Worm (Caenorhabditis elegans): ENCODE data around the gene F53F8.4.

The F53F8.4 gene

ce11 chrV:20713620-20714019 is 22.1 kb upstream of the F53F8.4 start, which contains the start of gene Y44A6C.1:
TSS of gene Y44A6C.1 (plus strand) at chrV:20713920.
- TF ChIP-seq lsy-27 (tag; optimal IDR thresholded peaks at IDR 0.05; ENCODE audit: borderline replicate concordance, insufficient read depth) (no peak), Y95B8A.8 (GFP tag; IDR thresholded peaks at IDR 0.05) (no peak), ceh-40 (GFP tag; IDR thresholded peaks at IDR 0.05) (no peak), F37B4.10 (GFP tag; IDR thresholded peaks at IDR 0.05) (no peak), hrde-1 (tag; optimal IDR thresholded peaks at IDR 0.05; ENCODE audit: borderline replicate concordance) (no peak), egl-44 (GFP tag; IDR thresholded peaks at IDR 0.05) (no peak), lin-40 (tag; optimal IDR thresholded peaks at IDR 0.05) (no peak), T26A5.8 (tag; optimal IDR thresholded peaks at IDR 0.05) (no peak), ceh-91 (GFP tag; IDR thresholded peaks at IDR 0.05) (no peak), zim-3 (tag; optimal IDR thresholded peaks at IDR 0.05) (no peak), Y67H2A.10 (GFP tag; conservative IDR thresholded peaks at IDR 0.05) (no peak), attf-6 (GFP tag; IDR thresholded peaks at IDR 0.05) (no peak), B0336.3 (GFP tag; IDR thresholded peaks at IDR 0.05) (no peak), F10E7.11 (tag; optimal IDR thresholded peaks at IDR 0.05) (no peak), mcd-1 (GFP tag; IDR thresholded peaks at IDR 0.05) (no peak), atf-7 (tag; optimal IDR thresholded peaks at IDR 0.05) (no peak), tbx-9 (tag; optimal IDR thresholded peaks at IDR 0.05; ENCODE audit: borderline replicate concordance) (no peak), nhr-27 (tag; optimal IDR thresholded peaks at IDR 0.05) (no peak)

ce11 chrV:20712994-20713326 is 21.5 kb upstream of the F53F8.4 start:
- TF ChIP-seq K11D2.4 (GFP tag; IDR thresholded peaks at IDR 0.05) (0 out of 2 replicates have a peak, but pooled peaks have one; percentile 21), dpl-1 (GFP tag; optimal IDR thresholded peaks at IDR 0.05) (no peak), cebp-1 (GFP tag; IDR thresholded peaks at IDR 0.05) (0 out of 2 replicates have a peak, but pooled peaks have one; percentile 21), cebp-1 (tag; optimal IDR thresholded peaks at IDR 0.05) (peak; percentile 52), B0336.3 (GFP tag; IDR thresholded peaks at IDR 0.05) (no peak), F22D6.2 (tag; optimal IDR thresholded peaks at IDR 0.05) (no peak), zfh-2 (GFP tag; conservative IDR thresholded peaks at IDR 0.05) (0 out of 2 replicates have a peak, but pooled peaks have one; percentile 8), ama-1 (optimal IDR thresholded peaks at IDR 0.05) (peak; percentile 46), ama-1 (GFP tag; optimal IDR thresholded peaks at IDR 0.05) (no peak), K12H6.12 (tag; optimal IDR thresholded peaks at IDR 0.05) (peak; percentile 26), attf-5 (GFP tag; optimal IDR thresholded peaks at IDR 0.05) (peak; percentile 13)

DNA sequence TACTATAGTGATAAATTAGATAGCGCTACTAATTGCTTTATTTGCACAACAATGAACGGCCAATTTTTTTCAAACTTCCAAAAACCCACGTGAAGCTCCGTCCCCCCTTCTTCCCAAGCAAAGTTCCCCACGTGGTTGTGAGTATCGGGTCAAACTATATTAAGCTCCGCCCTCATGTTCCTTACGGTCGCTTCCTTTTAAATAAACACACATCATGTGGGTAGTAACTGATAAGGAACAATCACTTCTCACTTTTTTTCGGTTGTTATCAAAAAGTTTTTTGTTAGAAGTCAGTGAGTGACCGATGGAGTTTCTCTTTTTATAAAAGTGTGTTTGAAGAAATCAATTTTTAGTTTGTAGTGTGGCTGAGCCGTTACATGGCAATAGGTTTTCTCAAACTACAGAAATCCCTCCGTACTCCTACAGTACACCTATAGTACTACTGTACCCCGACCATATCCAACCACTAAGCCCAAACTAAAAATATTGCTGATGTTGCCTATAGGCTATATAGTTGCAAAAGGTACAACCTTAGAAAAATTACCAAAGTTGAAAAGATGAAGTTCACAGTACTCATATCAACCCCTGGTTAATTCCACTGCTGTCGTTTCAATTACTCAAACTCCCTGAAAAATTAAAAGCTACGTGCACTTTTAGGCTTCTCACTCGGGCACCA is 21.0 kb upstream of the F53F8.4 start:
- 0 out of 2 replicates have a peak, but pooled peaks have one; percentile 7 for TF ChIP-seq pbrm-1 (GFP tag; IDR thresholded peaks at IDR 0.05)
- TF ChIP-seq F52B5.7 (tag; optimal IDR thresholded peaks at IDR 0.05), result no peak
- peak; percentile 66 for TF ChIP-seq F23B12.7 (tag; optimal IDR thresholded peaks at IDR 0.05; ENCODE audit: insufficient read depth)
- no peak for TF ChIP-seq nhr-120 (GFP tag; IDR thresholded peaks at IDR 0.05)
- no peak for TF ChIP-seq nhr-27 (tag; optimal IDR thresholded peaks at IDR 0.05)
- TF ChIP-seq lin-40 (tag; optimal IDR thresholded peaks at IDR 0.05), result peak; percentile 43
- TF ChIP-seq unc-62 (GFP tag; optimal IDR thresholded peaks at IDR 0.05), result peak; percentile 5
- no peak for TF ChIP-seq nfya-2 (GFP tag; IDR thresholded peaks at IDR 0.05)
- no peak for TF ChIP-seq snpc-1.3 (tag; optimal IDR thresholded peaks at IDR 0.05; ENCODE audit: insufficient read depth)
- no peak for TF ChIP-seq aptf-2 (GFP tag; conservative IDR thresholded peaks at IDR 0.05)
- no peak for TF ChIP-seq ceh-100 (GFP tag; IDR thresholded peaks at IDR 0.05)
- TF ChIP-seq snpc-4 (GFP tag; optimal IDR thresholded peaks at IDR 0.05), result no peak
- peak in 1 of 4 experiments; percentile 6 for TF ChIP-seq snpc-4 (tag; optimal IDR thresholded peaks at IDR 0.05)
- no peak for TF ChIP-seq ceh-91 (GFP tag; IDR thresholded peaks at IDR 0.05)
- TF ChIP-seq Y95B8A.8 (GFP tag; IDR thresholded peaks at IDR 0.05), result peak; percentile 12; the same call in 1 of the 2 replicates
- TF ChIP-seq tbp1 (GFP tag; optimal IDR thresholded peaks at IDR 0.05), result peak; percentile 51
- TF ChIP-seq zim-3 (tag; optimal IDR thresholded peaks at IDR 0.05), result no peak
- TF ChIP-seq sdz-38 (tag; optimal IDR thresholded peaks at IDR 0.05), result no peak
- no peak for TF ChIP-seq F33H1.4 (GFP tag; IDR thresholded peaks at IDR 0.05)
- no peak for TF ChIP-seq Y53F4B.3 (GFP tag; IDR thresholded peaks at IDR 0.05)
- TF ChIP-seq F57A8.1 (GFP tag; optimal IDR thresholded peaks at IDR 0.05), result no peak
- no peak for TF ChIP-seq F49E8.2 (tag; optimal IDR thresholded peaks at IDR 0.05; ENCODE audit: insufficient read depth)
- TF ChIP-seq attf-6 (GFP tag; IDR thresholded peaks at IDR 0.05), result no peak
